Worm (Caenorhabditis elegans): ENCODE results near the gene pbo-6.

Gene pbo-6

DNA sequence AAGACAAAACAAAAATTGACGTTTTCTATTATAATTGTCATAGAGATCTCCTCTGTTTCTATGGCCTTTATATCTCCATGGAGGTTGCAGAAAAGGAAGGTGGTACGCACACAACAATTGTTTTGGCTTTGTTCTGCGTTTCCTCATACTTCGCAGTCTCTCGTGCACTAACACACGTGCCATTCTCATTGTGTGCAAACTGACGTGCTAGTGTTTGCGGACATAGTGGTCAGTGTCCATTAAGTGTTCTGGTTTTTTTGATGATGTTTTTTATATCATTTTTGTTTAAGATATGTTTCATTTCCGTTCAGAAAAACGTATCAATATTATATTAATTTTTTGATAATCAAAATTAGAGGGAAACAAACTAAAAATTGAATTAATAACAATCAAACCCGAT is 22.6 kb downstream of the pbo-6 start, which contains the start of gene C36E6.2:
TSS of gene C36E6.2 (plus strand) at position 261 of the 400 bp plus-strand sequence.
- TF ChIP-seq him-1 (tag; optimal IDR thresholded peaks at IDR 0.05) (no peak), dao-5 (tag; optimal IDR thresholded peaks at IDR 0.05) (no peak), W03F9.2 (tag; optimal IDR thresholded peaks at IDR 0.05) (peak; percentile 57)

DNA sequence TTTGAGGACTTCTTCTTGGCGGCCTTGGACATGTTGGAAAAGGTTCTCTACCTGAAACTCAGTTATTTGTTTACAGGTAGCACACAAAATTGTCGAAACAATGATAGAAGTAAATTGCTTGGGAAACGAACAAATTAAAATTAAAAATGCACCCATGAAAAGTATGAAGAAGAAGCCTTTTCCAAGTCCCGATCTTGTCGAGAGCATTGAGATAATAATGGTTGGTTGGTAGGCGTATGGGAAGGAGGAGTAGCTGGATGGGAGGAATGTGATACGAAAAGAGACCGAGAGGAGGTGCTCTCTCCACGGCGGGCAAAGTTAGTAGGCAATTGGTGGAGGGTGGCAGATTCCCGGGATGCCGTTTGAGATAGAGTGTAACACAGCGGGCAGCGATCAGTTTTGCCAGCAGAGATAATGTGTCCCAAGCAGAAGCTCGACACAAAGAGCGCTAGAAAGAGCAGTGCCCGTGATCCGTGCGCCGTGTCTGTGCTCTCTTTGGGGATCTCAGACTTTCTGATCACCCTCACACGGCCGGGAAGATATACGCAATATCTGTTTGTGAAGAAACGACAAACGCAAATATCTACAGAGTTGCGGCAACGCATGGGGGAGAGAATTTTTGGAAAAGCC is 27.8 kb downstream of the pbo-6 start, which contains the start of gene mlc-2:
TSS of gene mlc-2 (minus strand) at position 51 of the 630 bp plus-strand sequence.
- no peak for TF ChIP-seq W03F9.2 (tag; optimal IDR thresholded peaks at IDR 0.05)
- TF ChIP-seq dao-5 (tag; optimal IDR thresholded peaks at IDR 0.05): no peak
- no peak for TF ChIP-seq him-1 (tag; optimal IDR thresholded peaks at IDR 0.05)

ce11 chrX:17458887-17459286 is 30.0 kb downstream of the pbo-6 start, which contains the start of gene mlc-1:
Gene mlc-1, plus strand, starts transcription at chrX:17459210.
- TF ChIP-seq W03F9.2 (tag; optimal IDR thresholded peaks at IDR 0.05) (no peak), him-1 (tag; optimal IDR thresholded peaks at IDR 0.05) (no peak), dao-5 (tag; optimal IDR thresholded peaks at IDR 0.05) (no peak)

- TF ChIP-seq W03F9.2 (tag; optimal IDR thresholded peaks at IDR 0.05) (no peak), dao-5 (tag; optimal IDR thresholded peaks at IDR 0.05) (no peak), him-1 (tag; optimal IDR thresholded peaks at IDR 0.05) (no peak)
Observed at ce11 chrX:17461958-17462357, 33.1 kb downstream of the pbo-6 start.

DNA sequence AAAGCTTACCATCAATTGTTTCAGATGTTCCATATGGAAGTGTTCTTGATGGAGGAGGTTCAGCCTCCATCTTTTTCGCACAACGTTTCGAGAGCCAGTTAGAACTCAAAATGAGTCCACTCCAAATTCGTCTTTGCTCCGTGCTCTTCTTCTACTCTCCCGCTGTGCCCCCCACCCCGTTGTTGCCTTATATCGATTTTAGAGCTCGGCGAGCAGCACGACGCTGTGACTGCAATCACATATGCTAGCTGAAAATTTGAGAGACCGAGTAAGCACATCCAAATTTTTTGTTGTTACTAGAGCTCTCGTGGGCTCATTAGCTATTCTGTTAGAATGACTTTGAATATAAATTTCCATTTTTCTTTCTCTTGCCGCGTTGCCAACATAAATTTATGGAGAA is 36.0 kb downstream of the pbo-6 start, which contains the start of gene slc-17.1:
TSS of gene slc-17.1 (minus strand) at position 101 of the 400 bp plus-strand sequence.
- TF ChIP-seq dao-5 (tag; optimal IDR thresholded peaks at IDR 0.05): no peak
- no peak for TF ChIP-seq W03F9.2 (tag; optimal IDR thresholded peaks at IDR 0.05)
- TF ChIP-seq him-1 (tag; optimal IDR thresholded peaks at IDR 0.05): no peak

- TF ChIP-seq dao-5 (tag; optimal IDR thresholded peaks at IDR 0.05) (no peak), him-1 (tag; optimal IDR thresholded peaks at IDR 0.05) (peak; percentile 29), W03F9.2 (tag; optimal IDR thresholded peaks at IDR 0.05) (no peak)
Observed at ce11 chrX:17466615-17467014, 37.8 kb downstream of the pbo-6 start, which contains the start of gene ZK54.3. Gene ZK54.3, minus strand, starts transcription at chrX:17467005.

- TF ChIP-seq him-1 (tag; optimal IDR thresholded peaks at IDR 0.05) (no peak), dao-5 (tag; optimal IDR thresholded peaks at IDR 0.05) (no peak), W03F9.2 (tag; optimal IDR thresholded peaks at IDR 0.05) (no peak)
Observed at ce11 chrX:17468483-17468882, 39.6 kb downstream of the pbo-6 start.

DNA sequence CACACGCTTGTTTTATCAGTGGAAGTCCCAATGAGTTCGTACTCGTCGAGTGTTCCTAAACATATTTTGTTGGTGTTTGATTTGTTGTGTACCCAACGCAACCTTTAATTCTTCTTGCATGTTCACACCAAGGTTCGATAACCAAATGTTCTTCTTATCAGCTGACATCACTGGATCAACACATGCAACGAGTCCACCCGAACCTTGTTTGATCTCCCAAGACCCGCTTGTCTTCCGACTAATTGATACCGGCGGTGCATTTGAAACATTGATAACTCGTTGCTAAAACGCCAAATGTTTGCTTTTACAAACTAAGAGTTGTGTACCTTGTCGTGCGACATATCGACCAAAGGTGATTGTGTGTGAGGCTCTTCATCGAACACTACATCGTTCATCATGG is 42.9 kb downstream of the pbo-6 start:
- TF ChIP-seq him-1 (tag; optimal IDR thresholded peaks at IDR 0.05): no peak

DNA sequence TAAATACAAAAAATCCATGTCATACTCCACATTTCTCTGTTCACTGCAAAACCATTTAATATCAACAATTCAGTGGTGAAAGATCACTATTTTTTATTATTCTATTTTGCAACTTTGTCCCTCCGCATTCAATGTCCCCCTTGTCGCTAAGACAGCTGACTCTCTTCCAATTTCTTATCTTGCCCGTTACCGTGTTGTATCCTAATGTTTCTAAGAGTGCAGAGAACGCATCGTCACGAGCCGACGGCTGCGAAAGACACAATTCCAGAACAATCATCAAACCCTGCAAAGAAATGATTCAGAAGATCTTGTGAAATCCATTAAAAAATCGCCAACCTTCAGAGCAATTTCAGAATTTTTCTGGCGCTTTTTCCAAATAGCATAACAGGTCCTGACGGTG is 44.1 kb downstream of the pbo-6 start:
- TF ChIP-seq him-1 (tag; optimal IDR thresholded peaks at IDR 0.05) (no peak), W03F9.2 (tag; optimal IDR thresholded peaks at IDR 0.05) (no peak), dao-5 (tag; optimal IDR thresholded peaks at IDR 0.05) (no peak)

ce11 chrX:17474521-17475170 is 45.8 kb downstream of the pbo-6 start, which contains the start of gene tps-1:
Gene tps-1, minus strand, starts transcription at chrX:17474534.
- TF ChIP-seq dao-5 (tag; optimal IDR thresholded peaks at IDR 0.05): no peak
- no peak for TF ChIP-seq W03F9.2 (tag; optimal IDR thresholded peaks at IDR 0.05)
- no peak for TF ChIP-seq him-1 (tag; optimal IDR thresholded peaks at IDR 0.05)

DNA sequence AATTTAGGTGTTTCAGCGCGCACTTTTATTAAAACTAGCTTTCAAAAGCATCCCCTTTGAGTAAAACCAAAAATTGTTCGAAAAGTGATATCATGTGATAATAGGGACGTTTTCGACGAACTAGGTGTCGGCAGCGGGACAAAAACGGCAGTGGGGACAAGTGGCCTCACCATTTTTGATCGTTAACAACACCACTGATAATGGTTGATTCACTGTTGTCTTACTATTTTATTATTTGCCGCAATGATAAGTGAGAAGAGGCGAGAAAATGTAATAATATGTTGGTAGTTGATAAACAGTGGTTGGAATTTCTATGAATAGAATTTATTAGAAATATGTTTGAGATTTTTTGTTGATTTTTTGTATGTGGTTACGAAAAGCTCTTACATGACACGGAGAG is 47.1 kb downstream of the pbo-6 start:
- TF ChIP-seq W03F9.2 (tag; optimal IDR thresholded peaks at IDR 0.05): no peak
- TF ChIP-seq him-1 (tag; optimal IDR thresholded peaks at IDR 0.05): no peak
- TF ChIP-seq dao-5 (tag; optimal IDR thresholded peaks at IDR 0.05): no peak

DNA sequence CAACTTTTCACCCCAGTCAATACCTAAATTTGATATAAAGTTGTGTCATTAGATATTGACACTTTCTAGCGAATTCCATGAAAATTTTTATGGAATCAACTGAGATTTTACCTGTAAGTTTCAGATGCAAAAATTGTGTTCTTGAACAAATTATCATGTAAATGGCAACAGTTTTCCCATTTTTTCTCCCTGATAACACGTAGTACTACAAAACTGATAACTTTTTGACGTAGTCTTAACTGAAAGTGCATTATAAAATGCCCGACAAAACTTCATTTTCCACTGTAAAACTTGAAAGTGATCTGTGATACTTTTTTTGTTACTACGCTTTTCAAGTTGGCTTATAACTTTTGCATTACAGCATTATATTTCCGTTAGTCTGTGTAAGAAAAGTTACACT is 49.8 kb downstream of the pbo-6 start:
- no peak for TF ChIP-seq him-1 (tag; optimal IDR thresholded peaks at IDR 0.05)
- TF ChIP-seq W03F9.2 (tag; optimal IDR thresholded peaks at IDR 0.05): no peak
- no peak for TF ChIP-seq dao-5 (tag; optimal IDR thresholded peaks at IDR 0.05)

- TF ChIP-seq dao-5 (tag; optimal IDR thresholded peaks at IDR 0.05): no peak
- TF ChIP-seq him-1 (tag; optimal IDR thresholded peaks at IDR 0.05): peak; percentile 96
- TF ChIP-seq W03F9.2 (tag; optimal IDR thresholded peaks at IDR 0.05): no peak
Observed at ce11 chrX:17479694-17480574, 51.1 kb downstream of the pbo-6 start.

Measured in whole organism, L4/young adult.